Fruit fly (Drosophila melanogaster) whole organism, prepupa: Measurements from ENCODE around the gene yps.
A peak's percentile ranks its signal among the peaks of the same experiment; 100 is the strongest.

Source experiments
- CG11294 ChIP-seq: fragments of 200-800 bp; sonication (Bioruptor generic); IDR thresholded peaks from 2 replicates; pipeline ENCODE4 v1.3.6; 2022; ENCODE audit warnings: missing biosample characterization, missing genetic modification characterization
- CG11762 ChIP-seq: fragments of 200-800 bp; sonication (Bioruptor generic); optimal IDR thresholded peaks from 3 replicates; lab custom pipeline; 2016; ENCODE audit warnings: missing biosample characterization, missing genetic modification characterization; ENCODE audit not compliant: insufficient read depth
- CG11902 ChIP-seq: fragments of 200-800 bp; sonication (Bioruptor generic); optimal IDR thresholded peaks from 3 replicates; lab custom pipeline; 2016; ENCODE audit warnings: missing biosample characterization, missing genetic modification characterization
- CG15336 ChIP-seq: fragments of 200-800 bp; sonication (Bioruptor generic); IDR thresholded peaks from 2 replicates; pipeline ENCODE4 v1.3.6; 2022; ENCODE audit warnings: missing biosample characterization, missing genetic modification characterization
- CG1621 ChIP-seq: fragments of 200-800 bp; sonication (Bioruptor generic); optimal IDR thresholded peaks from 3 replicates; lab custom pipeline; 2018; ENCODE audit warnings: missing biosample characterization, mild to moderate bottlenecking, missing genetic modification characterization
- CG16779 ChIP-seq: fragments of 200-800 bp; sonication (Bioruptor generic); optimal IDR thresholded peaks from 3 replicates; lab custom pipeline; 2017; ENCODE audit warnings: missing biosample characterization, mild to moderate bottlenecking, missing genetic modification characterization
- CG3032 ChIP-seq: fragments of 200-800 bp; optimal IDR thresholded peaks from 2 replicates; lab custom pipeline; 2019; ENCODE audit warnings: missing biosample characterization, mild to moderate bottlenecking, missing genetic modification characterization, moderate library complexity
- CG31627 ChIP-seq: fragments of 200-800 bp; sonication (Bioruptor generic); optimal IDR thresholded peaks from 3 replicates; lab custom pipeline; 2016; ENCODE audit warnings: missing biosample characterization, missing genetic modification characterization
- CG32006 ChIP-seq: fragments of 200-800 bp; sonication (Bioruptor generic); optimal IDR thresholded peaks from 3 replicates; lab custom pipeline; 2017; ENCODE audit warnings: missing biosample characterization, mild to moderate bottlenecking, missing genetic modification characterization
- CG34406 ChIP-seq: fragments of 200-800 bp; sonication (Bioruptor generic); optimal IDR thresholded peaks from 3 replicates; lab custom pipeline; 2016; ENCODE audit warnings: missing biosample characterization, missing genetic modification characterization
- CG3919 ChIP-seq: fragments of 200-800 bp; sonication (Bioruptor generic); optimal IDR thresholded peaks from 3 replicates; lab custom pipeline; 2016; ENCODE audit warnings: missing biosample characterization, missing genetic modification characterization
- CG6792 ChIP-seq: fragments of 200-800 bp; sonication (Bioruptor generic); optimal IDR thresholded peaks from 3 replicates; lab custom pipeline; 2016; ENCODE audit warnings: missing biosample characterization, missing genetic modification characterization
- CG8319 ChIP-seq: fragments of 200-800 bp; sonication (Bioruptor generic); optimal IDR thresholded peaks from 3 replicates; lab custom pipeline; 2016; ENCODE audit warnings: missing biosample characterization, missing genetic modification characterization
- CG9139 ChIP-seq: fragments of 200-800 bp; sonication (Bioruptor generic); optimal IDR thresholded peaks from 3 replicates; lab custom pipeline; 2017; ENCODE audit warnings: missing biosample characterization, mild to moderate bottlenecking, missing genetic modification characterization
- Eip75B ChIP-seq: fragments of 200-800 bp; sonication (Bioruptor generic); optimal IDR thresholded peaks from 3 replicates; lab custom pipeline; 2016; ENCODE audit warnings: missing biosample characterization, missing genetic modification characterization
- Eip93F ChIP-seq: fragments of 200-800 bp; sonication (Bioruptor generic); optimal IDR thresholded peaks from 2 replicates; lab custom pipeline; 2016; ENCODE audit warnings: missing biosample characterization, mild to moderate bottlenecking, missing genetic modification characterization
- Hr38 ChIP-seq: sonication (Bioruptor generic); optimal IDR thresholded peaks from 2 replicates; lab custom pipeline; 2016; ENCODE audit warnings: missing biosample characterization, missing genetic modification characterization
- Hr39 ChIP-seq: fragments of 200-800 bp; sonication (Bioruptor generic); optimal IDR thresholded peaks from 2 replicates; lab custom pipeline; 2016; ENCODE audit warnings: missing biosample characterization, missing genetic modification characterization
- Hr4 ChIP-seq: fragments of 200-800 bp; sonication (Bioruptor generic); optimal IDR thresholded peaks from 3 replicates; lab custom pipeline; 2016; ENCODE audit warnings: missing biosample characterization, missing genetic modification characterization
- Lpt ChIP-seq: fragments of 200-800 bp; sonication (Bioruptor generic); optimal IDR thresholded peaks from 3 replicates; lab custom pipeline; 2016; ENCODE audit warnings: missing biosample characterization, missing genetic modification characterization
- Met ChIP-seq: fragments of 200-800 bp; sonication (Bioruptor generic); optimal IDR thresholded peaks from 3 replicates; lab custom pipeline; 2016; ENCODE audit warnings: missing biosample characterization, missing genetic modification characterization
- OdsH ChIP-seq: fragments of 200-800 bp; sonication (Bioruptor generic); optimal IDR thresholded peaks from 3 replicates; lab custom pipeline; 2016; ENCODE audit warnings: missing biosample characterization, missing genetic modification characterization
- Smox ChIP-seq: fragments of 200-800 bp; sonication (Bioruptor generic); optimal IDR thresholded peaks from 3 replicates; lab custom pipeline; 2016; ENCODE audit warnings: missing biosample characterization, missing genetic modification characterization
- Sox102F ChIP-seq: fragments of 200-800 bp; sonication (Bioruptor generic); optimal IDR thresholded peaks from 2 replicates; lab custom pipeline; 2016; ENCODE audit warnings: missing biosample characterization, mild to moderate bottlenecking, missing genetic modification characterization
- Sox14 ChIP-seq: fragments of 200-800 bp; sonication (Bioruptor generic); optimal IDR thresholded peaks from 3 replicates; lab custom pipeline; 2016; ENCODE audit warnings: missing biosample characterization, missing genetic modification characterization
- Sox15 ChIP-seq: fragments of 200-800 bp; sonication (Bioruptor generic); optimal IDR thresholded peaks from 3 replicates; lab custom pipeline; 2016; ENCODE audit warnings: missing biosample characterization, missing genetic modification characterization
- achi ChIP-seq: fragments of 200-800 bp; sonication (Bioruptor generic); optimal IDR thresholded peaks from 3 replicates; lab custom pipeline; 2016; ENCODE audit warnings: missing biosample characterization, missing genetic modification characterization
- acj6 ChIP-seq: fragments of 200-800 bp; sonication (Bioruptor generic); optimal IDR thresholded peaks from 3 replicates; lab custom pipeline; 2016; ENCODE audit warnings: missing biosample characterization, missing genetic modification characterization
- cyc ChIP-seq: fragments of 200-800 bp; sonication (Bioruptor generic); optimal IDR thresholded peaks from 3 replicates; lab custom pipeline; 2016; ENCODE audit warnings: missing biosample characterization, missing genetic modification characterization
- esn ChIP-seq: fragments of 200-800 bp; sonication (Bioruptor generic); optimal IDR thresholded peaks from 2 replicates; lab custom pipeline; 2016; ENCODE audit warnings: missing biosample characterization, mild to moderate bottlenecking, missing genetic modification characterization, moderate library complexity
- fd85E ChIP-seq: fragments of 200-800 bp; sonication (Bioruptor generic); optimal IDR thresholded peaks from 3 replicates; lab custom pipeline; 2016; ENCODE audit warnings: missing biosample characterization, missing genetic modification characterization
- fkh ChIP-seq: fragments of 200-800 bp; sonication (Bioruptor generic); optimal IDR thresholded peaks from 3 replicates; lab custom pipeline; 2017; ENCODE audit warnings: missing biosample characterization, mild to moderate bottlenecking, missing genetic modification characterization, moderate library complexity
- lz ChIP-seq: fragments of 200-800 bp; sonication (Bioruptor generic); optimal IDR thresholded peaks from 3 replicates; lab custom pipeline; 2016; ENCODE audit warnings: missing biosample characterization, missing genetic modification characterization
- net ChIP-seq: fragments of 200-800 bp; sonication (Bioruptor generic); optimal IDR thresholded peaks from 3 replicates; lab custom pipeline; 2016; ENCODE audit warnings: missing biosample characterization, missing genetic modification characterization
- pdm3 ChIP-seq: fragments of 200-800 bp; sonication (Bioruptor generic); optimal IDR thresholded peaks from 3 replicates; lab custom pipeline; 2016; ENCODE audit warnings: missing biosample characterization, missing genetic modification characterization
- ss ChIP-seq, 2 experiments: fragments of 200-800 bp; sonication (Bioruptor generic); optimal IDR thresholded peaks; 2 replicates in 1 of 2; 3 replicates in 1 of 2; lab custom pipeline; 2017 to 2018; ENCODE audit warnings: mild to moderate bottlenecking in 2 of 2, missing biosample characterization in 2 of 2, missing genetic modification characterization in 2 of 2, moderate library complexity in 1 of 2
- svp ChIP-seq: fragments of 200-800 bp; sonication (Bioruptor generic); peaks from one replicate; lab custom pipeline; 2016; ENCODE audit warnings: missing biosample characterization, missing genetic modification characterization
- topi ChIP-seq: fragments of 200-800 bp; sonication (Bioruptor generic); optimal IDR thresholded peaks from 3 replicates; lab custom pipeline; 2016; ENCODE audit warnings: missing biosample characterization, missing genetic modification characterization
- vri ChIP-seq: fragments of 200-800 bp; sonication (Bioruptor generic); optimal IDR thresholded peaks from 3 replicates; lab custom pipeline; 2016; ENCODE audit warnings: missing biosample characterization, mild to moderate bottlenecking, missing genetic modification characterization

Gene yps

dm6 chr3L:12096799-12097662, 27.9 kb downstream of the yps start (continued):
- peak; percentile 26 for TF ChIP-seq vri (GFP tag; lab: Kevin White, UChicago)
- TF ChIP-seq CG8319 (GFP tag; lab: Kevin White, UChicago): no peak
- TF ChIP-seq Hr4: peak; percentile 54
- peak; percentile 44 for TF ChIP-seq acj6
- TF ChIP-seq CG11902 (GFP tag; lab: Kevin White, UChicago): peak; percentile 6
- TF ChIP-seq CG3919 (GFP tag; lab: Kevin White, UChicago): peak; percentile 66
- TF ChIP-seq ss (GFP tag; optimal IDR thresholded peaks at IDR 0.05; lab: Kevin White, UChicago): peak; percentile 38 to 64
- peak; percentile 42 for TF ChIP-seq net (GFP tag; lab: Kevin White, UChicago)
- TF ChIP-seq CG11294 (GFP tag; lab: Robert Waterston, UW): no peak
- TF ChIP-seq Sox14: peak; percentile 37
- peak; percentile 62 for TF ChIP-seq Sox102F (GFP tag; lab: Kevin White, UChicago)
- TF ChIP-seq lz (GFP tag; lab: Kevin White, UChicago): peak; percentile 37
- TF ChIP-seq CG32006 (GFP tag; lab: Kevin White, UChicago): peak; percentile 73
- TF ChIP-seq esn (GFP tag; lab: Kevin White, UChicago): peak; percentile 50
- TF ChIP-seq fkh: no peak
- TF ChIP-seq CG16779 (tag; lab: Kevin White, UChicago): no peak
- no peak for TF ChIP-seq Eip93F (GFP tag; lab: Kevin White, UChicago)
- no peak for TF ChIP-seq Lpt (GFP tag; lab: Kevin White, UChicago)
- peak; percentile 59 for TF ChIP-seq cyc (GFP tag; lab: Kevin White, UChicago)
- TF ChIP-seq CG1621 (tag; lab: Kevin White, UChicago): peak; percentile 6

- no peak for TF ChIP-seq Hr38
- TF ChIP-seq CG6792: no peak
- no peak for TF ChIP-seq CG11762 (GFP tag; lab: Kevin White, UChicago)
- peak; percentile 31 for TF ChIP-seq Smox (GFP tag; lab: Kevin White, UChicago)
- TF ChIP-seq CG34406 (GFP tag; lab: Kevin White, UChicago): peak; percentile 4
- TF ChIP-seq Eip75B (GFP tag; lab: Kevin White, UChicago): peak; percentile 2
- TF ChIP-seq CG31627 (GFP tag; lab: Kevin White, UChicago): peak; percentile 8
- TF ChIP-seq Hr39 (GFP tag; lab: Kevin White, UChicago): peak; percentile 1
- TF ChIP-seq CG9139 (GFP tag; lab: Kevin White, UChicago): no peak
- TF ChIP-seq pdm3 (GFP tag; lab: Kevin White, UChicago): peak; percentile 16
- no peak for TF ChIP-seq fd85E
- no peak for TF ChIP-seq achi
- peak; percentile 69 for TF ChIP-seq svp (GFP tag; lab: Kevin White, UChicago)
- TF ChIP-seq CG3032 (tag; lab: Kevin White, UChicago): no peak
- peak; percentile 31 for TF ChIP-seq lz (GFP tag; lab: Kevin White, UChicago)
- TF ChIP-seq Met: peak; percentile 37
- TF ChIP-seq Hr4: no peak
- no peak for TF ChIP-seq ss (GFP tag; optimal IDR thresholded peaks at IDR 0.05; lab: Kevin White, UChicago)
- no peak for TF ChIP-seq CG32006 (GFP tag; lab: Kevin White, UChicago)
- TF ChIP-seq OdsH (GFP tag; lab: Kevin White, UChicago): peak; percentile 2
- TF ChIP-seq Sox15 (GFP tag; lab: Kevin White, UChicago): no peak
- peak; percentile 20 for TF ChIP-seq topi (GFP tag; lab: Kevin White, UChicago)
- TF ChIP-seq cyc (GFP tag; lab: Kevin White, UChicago): peak; percentile 28
- no peak for TF ChIP-seq Lpt (GFP tag; lab: Kevin White, UChicago)
- no peak for TF ChIP-seq CG15336 (GFP tag; lab: Robert Waterston, UW)
- peak; percentile 66 for TF ChIP-seq esn (GFP tag; lab: Kevin White, UChicago)
Measured at dm6 chr3L:12095960-12096359, 29.0 kb downstream of the yps start.
